Fruit fly (Drosophila melanogaster) whole organism, embryonic: Measurements from ENCODE around the gene CG12289.

Source experiments
- Aef1 ChIP-seq: fragments of 200-800 bp; sonication (Bioruptor generic); IDR thresholded peaks from 3 replicates; pipeline ENCODE4 v1.3.6; 2022; ENCODE audit warnings: missing biosample characterization, missing genetic modification characterization
- CG10654 ChIP-seq: fragments of 200-800 bp; sonication (Bioruptor generic); optimal IDR thresholded peaks from 2 replicates; lab custom pipeline; 2016; ENCODE audit warnings: missing biosample characterization, missing genetic modification characterization
- CG11560 ChIP-seq: fragments of 200-800 bp; sonication (Bioruptor generic); IDR thresholded peaks from 3 replicates; pipeline ENCODE4 v1.3.6; 2022; ENCODE audit warnings: missing biosample characterization, missing genetic modification characterization
- CG11695 ChIP-seq: fragments of 200-800 bp; sonication (Bioruptor generic); IDR thresholded peaks from 3 replicates; pipeline ENCODE4 v1.3.6; 2022; ENCODE audit warnings: missing biosample characterization, missing genetic modification characterization
- CG13424 ChIP-seq: fragments of 200-800 bp; sonication (Bioruptor generic); optimal IDR thresholded peaks from 2 replicates; lab custom pipeline; 2019; ENCODE audit warnings: missing biosample characterization, mild to moderate bottlenecking, missing genetic modification characterization, moderate library complexity
- CG14860 ChIP-seq: fragments of 200-800 bp; sonication (Bioruptor generic); IDR thresholded peaks from 3 replicates; pipeline ENCODE4 v1.3.6; 2022; ENCODE audit warnings: missing biosample characterization, missing genetic modification characterization; ENCODE audit not compliant: partially characterized antibody
- CG15269 ChIP-seq: fragments of 200-800 bp; sonication (Bioruptor generic); optimal IDR thresholded peaks from 2 replicates; lab custom pipeline; 2018; ENCODE audit warnings: missing biosample characterization, mild to moderate bottlenecking, missing genetic modification characterization, moderate library complexity
- CG17385 ChIP-seq: fragments of 200-800 bp; sonication (Bioruptor generic); optimal IDR thresholded peaks from 3 replicates; lab custom pipeline; 2018; ENCODE audit warnings: missing biosample characterization, mild to moderate bottlenecking, missing genetic modification characterization
- CG2712 ChIP-seq: fragments of 200-800 bp; optimal IDR thresholded peaks from 3 replicates; lab custom pipeline; 2019; ENCODE audit warnings: missing biosample characterization, mild to moderate bottlenecking, missing genetic modification characterization, moderate library complexity
- CG30020 ChIP-seq: fragments of 200-800 bp; optimal IDR thresholded peaks from 2 replicates; lab custom pipeline; 2019; ENCODE audit warnings: missing biosample characterization, mild to moderate bottlenecking, missing genetic modification characterization, moderate library complexity
- CG32532 ChIP-seq: fragments of 200-800 bp; sonication (Bioruptor generic); IDR thresholded peaks from 2 replicates; pipeline ENCODE4 v1.3.6; 2022; ENCODE audit warnings: missing biosample characterization, missing genetic modification characterization
- CG34422 ChIP-seq: fragments of 200-800 bp; sonication (Bioruptor generic); IDR thresholded peaks from 3 replicates; pipeline ENCODE4 v1.3.6; 2022; ENCODE audit warnings: missing biosample characterization, missing genetic modification characterization
- CG5180 ChIP-seq: fragments of 200-800 bp; sonication (Bioruptor generic); optimal IDR thresholded peaks from 3 replicates; lab custom pipeline; 2017; ENCODE audit warnings: missing biosample characterization, missing genetic modification characterization, mild to moderate bottlenecking, moderate library complexity, missing genetic modification reagents
- CG6254 ChIP-seq: fragments of 200-800 bp; sonication (Bioruptor generic); optimal IDR thresholded peaks from 3 replicates; lab custom pipeline; 2017; ENCODE audit warnings: mild to moderate bottlenecking, missing biosample characterization, missing genetic modification reagents, missing genetic modification characterization
- CG6683 ChIP-seq: fragments of 200-800 bp; sonication (Bioruptor generic); optimal IDR thresholded peaks from 2 replicates; lab custom pipeline; 2017; ENCODE audit warnings: missing biosample characterization, mild to moderate bottlenecking, missing genetic modification characterization, missing genetic modification reagents
- CG6689 ChIP-seq: fragments of 200-800 bp; sonication (Bioruptor generic); IDR thresholded peaks from 2 replicates; pipeline ENCODE4 v1.3.6; 2022; ENCODE audit warnings: missing biosample characterization, missing genetic modification characterization
- CG6791 ChIP-seq: fragments of 200-800 bp; sonication (Bioruptor generic); IDR thresholded peaks from 3 replicates; pipeline ENCODE4 v1.3.6; 2022; ENCODE audit warnings: missing biosample characterization, missing genetic modification characterization; ENCODE audit not compliant: partially characterized antibody
- CG8089 ChIP-seq: fragments of 200-800 bp; sonication (Bioruptor generic); optimal IDR thresholded peaks from 3 replicates; lab custom pipeline; 2016; ENCODE audit warnings: missing biosample characterization, missing genetic modification characterization
- CG8281 ChIP-seq: fragments of 200-800 bp; sonication (Bioruptor generic); optimal IDR thresholded peaks from 2 replicates; lab custom pipeline; 2018; ENCODE audit warnings: missing biosample characterization, mild to moderate bottlenecking, missing genetic modification characterization, moderate library complexity
- CG8478 ChIP-seq: fragments of >200 bp; optimal IDR thresholded peaks from 2 replicates; lab custom pipeline; 2018
- Drgx ChIP-seq: fragments of 200-800 bp; sonication (Bioruptor generic); IDR thresholded peaks from 2 replicates; pipeline ENCODE4 v1.3.6; 2022; ENCODE audit warnings: missing biosample characterization, missing genetic modification characterization
- GATAe ChIP-seq: fragments of 200-800 bp; sonication (Bioruptor generic); conservative IDR thresholded peaks from 2 replicates; pipeline ENCODE4 v1.3.6; 2022; ENCODE audit warnings: missing biosample characterization, missing genetic modification characterization
- Gsc ChIP-seq: fragments of 200-800 bp; sonication (Bioruptor generic); IDR thresholded peaks from 2 replicates; pipeline ENCODE4 v1.3.6; 2022; ENCODE audit warnings: missing biosample characterization, missing genetic modification characterization
- HmgD ChIP-seq: fragments of 200-800 bp; sonication (Bioruptor generic); optimal IDR thresholded peaks from 3 replicates; lab custom pipeline; 2016; ENCODE audit warnings: missing biosample characterization, missing genetic modification characterization
- Mrtf ChIP-seq: fragments of 200-800 bp; sonication (Bioruptor generic); IDR thresholded peaks from 3 replicates; pipeline ENCODE4 v1.3.6; 2022; ENCODE audit warnings: missing biosample characterization, missing genetic modification characterization
- NFAT ChIP-seq: fragments of 200-800 bp; sonication (Bioruptor generic); IDR thresholded peaks from 2 replicates; pipeline ENCODE4 v1.3.6; 2022; ENCODE audit warnings: missing biosample characterization, missing genetic modification characterization
- Oaz ChIP-seq: fragments of 200-800 bp; sonication (Bioruptor generic); IDR thresholded peaks from 2 replicates; pipeline ENCODE4 v1.3.6; 2022; ENCODE audit warnings: missing biosample characterization, missing genetic modification characterization
- Sox100B ChIP-seq: fragments of 200-800 bp; sonication (Bioruptor generic); optimal IDR thresholded peaks from 3 replicates; lab custom pipeline; 2018; ENCODE audit warnings: missing biosample characterization, mild to moderate bottlenecking, missing genetic modification characterization
- ash1 ChIP-seq: fragments of 200-800 bp; sonication (Bioruptor generic); optimal IDR thresholded peaks from 2 replicates; lab custom pipeline; 2018; ENCODE audit warnings: missing biosample characterization, mild to moderate bottlenecking, missing genetic modification characterization
- ato ChIP-seq: fragments of 200-800 bp; sonication (Bioruptor generic); IDR thresholded peaks from 2 replicates; pipeline ENCODE4 v1.3.6; 2022; ENCODE audit warnings: missing biosample characterization, missing genetic modification characterization; ENCODE audit not compliant: partially characterized antibody
- chn ChIP-seq: fragments of 200-800 bp; sonication (Bioruptor generic); optimal IDR thresholded peaks from 2 replicates; lab custom pipeline; 2016; ENCODE audit warnings: missing biosample characterization, missing genetic modification characterization
- crp ChIP-seq, 2 experiments: fragments of 200-800 bp; sonication (Bioruptor generic); optimal IDR thresholded peaks; 2 replicates in 1 of 2; 3 replicates in 1 of 2; lab custom pipeline; 2017; ENCODE audit warnings: missing biosample characterization in 2 of 2, missing genetic modification characterization in 2 of 2, mild to moderate bottlenecking in 1 of 2, moderate library complexity in 1 of 2
- dysf ChIP-seq: fragments of 200-800 bp; sonication (Bioruptor generic); IDR thresholded peaks from 3 replicates; pipeline ENCODE4 v1.3.6; 2022; ENCODE audit warnings: missing biosample characterization, missing genetic modification characterization
- ewg ChIP-seq: fragments of 200-800 bp; sonication (Bioruptor generic); optimal IDR thresholded peaks from 3 replicates; lab custom pipeline; 2017; ENCODE audit warnings: mild to moderate bottlenecking, missing biosample characterization, missing genetic modification reagents, missing genetic modification characterization
- gfzf ChIP-seq: fragments of 200-800 bp; sonication (Bioruptor generic); optimal IDR thresholded peaks from 2 replicates; lab custom pipeline; 2016; ENCODE audit warnings: missing biosample characterization, mild to moderate bottlenecking, missing genetic modification characterization, moderate library complexity
- hb ChIP-seq: fragments of 200-800 bp; sonication (Bioruptor generic); IDR thresholded peaks from 3 replicates; pipeline ENCODE4 v1.3.6; 2022; ENCODE audit warnings: missing biosample characterization, missing genetic modification characterization; ENCODE audit not compliant: partially characterized antibody
- hbn ChIP-seq: fragments of 200-800 bp; sonication (Bioruptor generic); IDR thresholded peaks from 2 replicates; pipeline ENCODE4 v1.3.6; 2022; ENCODE audit warnings: missing biosample characterization, missing genetic modification characterization; ENCODE audit not compliant: partially characterized antibody
- insv ChIP-seq, 2 experiments: fragments of 200-800 bp; sonication (Bioruptor generic); optimal IDR thresholded peaks; 3 replicates each; lab custom pipeline; 2016 to 2018; ENCODE audit warnings: missing biosample characterization in 2 of 2, missing genetic modification characterization in 2 of 2
- ken ChIP-seq: fragments of 200-800 bp; sonication (Bioruptor generic); IDR thresholded peaks from 3 replicates; pipeline ENCODE4 v1.3.6; 2022; ENCODE audit warnings: missing biosample characterization, missing genetic modification characterization
- klu ChIP-seq: fragments of 200-800 bp; sonication (Bioruptor generic); IDR thresholded peaks from 2 replicates; pipeline ENCODE4 v1.3.6; 2022; ENCODE audit warnings: missing biosample characterization, missing genetic modification characterization
- mam ChIP-seq: fragments of 200-800 bp; sonication (Bioruptor generic); optimal IDR thresholded peaks from 3 replicates; lab custom pipeline; 2016; ENCODE audit warnings: missing biosample characterization, missing genetic modification characterization
- nau ChIP-seq: fragments of 200-800 bp; sonication (Bioruptor generic); optimal IDR thresholded peaks from 3 replicates; lab custom pipeline; 2017; ENCODE audit warnings: missing biosample characterization, mild to moderate bottlenecking, missing genetic modification characterization, missing genetic modification reagents
- onecut ChIP-seq: fragments of 200-800 bp; sonication (Bioruptor generic); IDR thresholded peaks from 2 replicates; pipeline ENCODE4 v1.3.6; 2022; ENCODE audit warnings: missing biosample characterization, missing genetic modification characterization
- otp ChIP-seq: fragments of 200-800 bp; sonication (Bioruptor generic); IDR thresholded peaks from 3 replicates; pipeline ENCODE4, ENCODE4 v1.3.6; 2022; ENCODE audit warnings: missing biosample characterization, missing genetic modification characterization
- pan ChIP-seq, 4 experiments: fragments of >200 bp in 3 of 4; fragments of 200-800 bp in 1 of 4; sonication (Bioruptor generic) in 1 of 4; optimal IDR thresholded peaks in 3 of 4; IDR thresholded peaks in 1 of 4; 2 replicates each; pipeline versions ENCODE4 v1.3.6 to Lab custom; 2017 to 2022; ENCODE audit warnings: missing biosample characterization in 2 of 4, missing genetic modification characterization in 2 of 4, mixed read lengths in 1 of 4
- pho ChIP-seq: fragments of 200-800 bp; sonication (Bioruptor generic); optimal IDR thresholded peaks from 2 replicates; lab custom pipeline; 2016; ENCODE audit warnings: missing biosample characterization, missing genetic modification characterization
- ro ChIP-seq: fragments of 200-800 bp; sonication (Bioruptor generic); IDR thresholded peaks from 2 replicates; pipeline ENCODE4 v1.3.6; 2022; ENCODE audit warnings: missing biosample characterization, missing genetic modification characterization
- sc ChIP-seq, 3 experiments: fragments of >200 bp in 2 of 3; fragments of 200-800 bp in 1 of 3; sonication (Bioruptor generic) in 1 of 3; optimal IDR thresholded peaks; 2 replicates in 2 of 3; 3 replicates in 1 of 3; lab custom pipeline; 2017; ENCODE audit warnings: mild to moderate bottlenecking in 1 of 3, missing biosample characterization in 1 of 3, missing genetic modification characterization in 1 of 3, missing genetic modification reagents in 1 of 3
- slbo ChIP-seq: fragments of 200-800 bp; sonication (Bioruptor generic); IDR thresholded peaks from 2 replicates; pipeline ENCODE4 v1.3.6; 2022; ENCODE audit warnings: missing biosample characterization, missing genetic modification characterization

CG12289 gene

dm6 chr3L:11415382-11415781 is 42.9 kb downstream of the CG12289 start (continued):
- peak; percentile 43; the same call in 1 of the 3 replicates for TF ChIP-seq Aef1 (GFP tag; lab: Robert Waterston, UW)
- no peak for TF ChIP-seq CG8281 (tag; lab: Kevin White, UChicago)
- peak; percentile 23; the same call in 1 of the 2 replicates for TF ChIP-seq Gsc
- TF ChIP-seq CG30020 (tag; lab: Kevin White, UChicago), result peak; percentile 13
- no peak for TF ChIP-seq HmgD
- peak; percentile 29 for TF ChIP-seq CG5180 (GFP tag; lab: Kevin White, UChicago)
- no peak for TF ChIP-seq Oaz (GFP tag; lab: Robert Waterston, UW)
- TF ChIP-seq CG32532 (GFP tag; lab: Robert Waterston, UW), result no peak; the same call in 1 of the 2 replicates
- TF ChIP-seq CG8089, result peak; percentile 56
- peak; percentile 87 for TF ChIP-seq CG6254 (GFP tag; lab: Kevin White, UChicago)
- TF ChIP-seq hbn, result no peak
- TF ChIP-seq ato, result no peak
- TF ChIP-seq CG13424 (tag; lab: Kevin White, UChicago), result peak; percentile 66
- peak; percentile 70 for TF ChIP-seq CG34422 (GFP tag; lab: Robert Waterston, UW)
- TF ChIP-seq Drgx (GFP tag; lab: Robert Waterston, UW), result peak; percentile 49
- TF ChIP-seq gfzf (GFP tag; lab: Kevin White, UChicago), result no peak
- peak; percentile 61; the same call in 1 of the 2 replicates for TF ChIP-seq ro (GFP tag; lab: Robert Waterston, UW)
- TF ChIP-seq CG6791, result no peak
- TF ChIP-seq slbo (GFP tag; lab: Robert Waterston, UW), result peak; percentile 38; the same call in 1 of the 2 replicates
- TF ChIP-seq dysf (GFP tag; lab: Robert Waterston, UW), result peak; percentile 72; the same call in 2 of the 3 replicates
- TF ChIP-seq insv (GFP tag; optimal IDR thresholded peaks at IDR 0.05; lab: Kevin White, UChicago), result no peak
- TF ChIP-seq ewg (GFP tag; lab: Kevin White, UChicago), result peak; percentile 61
- peak; percentile 57 for TF ChIP-seq CG10654 (GFP tag; lab: Kevin White, UChicago)
- TF ChIP-seq ken (GFP tag; lab: Robert Waterston, UW), result 0 out of 3 replicates have a peak, but pooled peaks have one; percentile 19
- TF ChIP-seq nau (GFP tag; lab: Kevin White, UChicago), result peak; percentile 62
- no peak for TF ChIP-seq pho (GFP tag; lab: Kevin White, UChicago)
- no peak for TF ChIP-seq hb (GFP tag; lab: Robert Waterston, UW)
- peak; percentile 68 for TF ChIP-seq onecut (GFP tag; lab: Robert Waterston, UW)
- TF ChIP-seq GATAe (GFP tag; lab: Robert Waterston, UW), result no peak
- TF ChIP-seq CG8478 (lab: Kevin White, UChicago), result no peak
- TF ChIP-seq sc (optimal IDR thresholded peaks at IDR 0.05; lab: Kevin White, UChicago), result no peak
- TF ChIP-seq sc (GFP tag; optimal IDR thresholded peaks at IDR 0.05; lab: Kevin White, UChicago), result peak; percentile 58
- no peak for TF ChIP-seq CG14860 (GFP tag; lab: Robert Waterston, UW)
- TF ChIP-seq chn (GFP tag; lab: Kevin White, UChicago), result peak; percentile 53
- peak; percentile 43 for TF ChIP-seq CG6683
- no peak for TF ChIP-seq NFAT (GFP tag; lab: Robert Waterston, UW)
- peak in 1 of 2 experiments; percentile 15 for TF ChIP-seq crp (GFP tag; optimal IDR thresholded peaks at IDR 0.05; lab: Kevin White, UChicago)
- TF ChIP-seq ash1 (GFP tag; lab: Kevin White, UChicago), result no peak
- TF ChIP-seq mam, result no peak
- TF ChIP-seq CG17385 (GFP tag; lab: Kevin White, UChicago), result peak; percentile 58
- TF ChIP-seq Sox100B (GFP tag; lab: Kevin White, UChicago), result peak; percentile 59
- TF ChIP-seq CG6689 (GFP tag; lab: Robert Waterston, UW), result peak; percentile 80
- peak; percentile 90 for TF ChIP-seq CG2712
- peak; percentile 79 for TF ChIP-seq CG11695 (GFP tag; lab: Robert Waterston, UW)
- TF ChIP-seq Mrtf, result 0 out of 3 replicates have a peak, but pooled peaks have one; percentile 47
- TF ChIP-seq pan (optimal IDR thresholded peaks at IDR 0.05; lab: Kevin White, UChicago), result no peak
- TF ChIP-seq pan (GFP tag; optimal IDR thresholded peaks at IDR 0.05 in 1 of 2, IDR thresholded peaks at IDR 0.05 in 1 of 2), result peak in 1 of 2 experiments; percentile 69
- no peak for TF ChIP-seq CG11560 (tag; lab: Robert Waterston, UW)
- TF ChIP-seq CG15269 (tag; lab: Kevin White, UChicago), result peak; percentile 31
- TF ChIP-seq klu (GFP tag; lab: Robert Waterston, UW), result no peak; the same call in 1 of the 2 replicates
- TF ChIP-seq otp (GFP tag; lab: Robert Waterston, UW), result peak; percentile 89
